Fruit fly (Drosophila melanogaster) whole organism, embryonic: ENCODE results near the gene CG43137.

Source experiments
- Aef1 ChIP-seq: fragments of 200-800 bp; sonication (Bioruptor generic); IDR thresholded peaks from 3 replicates; pipeline ENCODE4 v1.3.6; 2022; ENCODE audit warnings: missing biosample characterization, missing genetic modification characterization
- Atf3 ChIP-seq: fragments of 200-800 bp; sonication (Bioruptor generic); optimal IDR thresholded peaks from 3 replicates; lab custom pipeline; 2016; ENCODE audit warnings: missing biosample characterization, missing genetic modification characterization
- CG10274 ChIP-seq: fragments of 200-800 bp; sonication (Bioruptor generic); optimal IDR thresholded peaks from 3 replicates; lab custom pipeline; 2017; ENCODE audit warnings: missing biosample characterization, mild to moderate bottlenecking, missing genetic modification characterization
- CG10321 ChIP-seq: fragments of 200-800 bp; sonication (Bioruptor generic); IDR thresholded peaks from 2 replicates; pipeline ENCODE4 v1.3.6; 2022; ENCODE audit warnings: missing biosample characterization, missing genetic modification characterization
- CG11085 ChIP-seq: fragments of 200-800 bp; sonication (Bioruptor generic); IDR thresholded peaks from 2 replicates; pipeline ENCODE4 v1.3.6; 2022; ENCODE audit warnings: missing biosample characterization, missing genetic modification characterization
- CG11247 ChIP-seq: fragments of 200-800 bp; sonication (Bioruptor generic); IDR thresholded peaks from 2 replicates; pipeline ENCODE4 v1.3.6; 2022; ENCODE audit warnings: missing biosample characterization, missing genetic modification characterization
- CG12659 ChIP-seq: fragments of 200-800 bp; sonication (Bioruptor generic); optimal IDR thresholded peaks from 3 replicates; lab custom pipeline; 2017; ENCODE audit warnings: mild to moderate bottlenecking, missing biosample characterization, missing genetic modification reagents, missing genetic modification characterization
- CG12942 ChIP-seq: fragments of 200-800 bp; sonication (Bioruptor generic); optimal IDR thresholded peaks from 3 replicates; lab custom pipeline; 2016; ENCODE audit warnings: missing biosample characterization, missing genetic modification characterization
- CG14667 ChIP-seq: fragments of 200-800 bp; sonication (Bioruptor generic); IDR thresholded peaks from 2 replicates; pipeline ENCODE4 v1.3.6; 2022; ENCODE audit warnings: missing biosample characterization, missing genetic modification characterization
- CG15011 ChIP-seq: fragments of 200-800 bp; sonication (Bioruptor generic); optimal IDR thresholded peaks from 3 replicates; lab custom pipeline; 2018; ENCODE audit warnings: missing biosample characterization, mild to moderate bottlenecking, missing genetic modification characterization
- CG17186 ChIP-seq: fragments of 200-800 bp; sonication (Bioruptor generic); optimal IDR thresholded peaks from 3 replicates; lab custom pipeline; 2017; ENCODE audit warnings: missing biosample characterization, missing genetic modification reagents, missing genetic modification characterization
- CG18619 ChIP-seq: fragments of 200-800 bp; sonication (Bioruptor generic); optimal IDR thresholded peaks from 3 replicates; lab custom pipeline; 2017; ENCODE audit warnings: missing biosample characterization, mild to moderate bottlenecking, missing genetic modification characterization
- CG2202 ChIP-seq: fragments of 200-800 bp; sonication (Bioruptor generic); optimal IDR thresholded peaks from 2 replicates; lab custom pipeline; 2018; ENCODE audit warnings: missing biosample characterization, mild to moderate bottlenecking, missing genetic modification characterization
- CG30020 ChIP-seq: fragments of 200-800 bp; optimal IDR thresholded peaks from 2 replicates; lab custom pipeline; 2019; ENCODE audit warnings: missing biosample characterization, mild to moderate bottlenecking, missing genetic modification characterization, moderate library complexity
- CG3838 ChIP-seq: fragments of 200-800 bp; sonication (Bioruptor generic); optimal IDR thresholded peaks from 3 replicates; lab custom pipeline; 2016; ENCODE audit warnings: missing biosample characterization, missing genetic modification characterization
- CG4282 ChIP-seq: fragments of 200-800 bp; sonication (Bioruptor generic); optimal IDR thresholded peaks from 2 replicates; lab custom pipeline; 2016; ENCODE audit warnings: missing biosample characterization, missing genetic modification characterization
- CG4820 ChIP-seq: fragments of 200-800 bp; sonication (Bioruptor generic); optimal IDR thresholded peaks from 3 replicates; lab custom pipeline; 2016; ENCODE audit warnings: missing biosample characterization, missing genetic modification characterization
- CG6254 ChIP-seq: fragments of 200-800 bp; sonication (Bioruptor generic); optimal IDR thresholded peaks from 3 replicates; lab custom pipeline; 2017; ENCODE audit warnings: mild to moderate bottlenecking, missing biosample characterization, missing genetic modification reagents, missing genetic modification characterization
- CG6272 ChIP-seq: fragments of 200-800 bp; sonication (Bioruptor generic); IDR thresholded peaks from 2 replicates; pipeline ENCODE4 v1.3.6; 2022; ENCODE audit warnings: missing biosample characterization, missing genetic modification characterization
- CG7928 ChIP-seq: fragments of 200-800 bp; sonication (Bioruptor generic); optimal IDR thresholded peaks from 2 replicates; lab custom pipeline; 2017; ENCODE audit warnings: missing biosample characterization, mild to moderate bottlenecking, missing genetic modification characterization
- CG8359 ChIP-seq: fragments of 200-800 bp; sonication (Bioruptor generic); optimal IDR thresholded peaks from 2 replicates; lab custom pipeline; 2017; ENCODE audit warnings: missing biosample characterization, mild to moderate bottlenecking, missing genetic modification characterization, borderline replicate concordance
- CG9727 ChIP-seq: fragments of 200-800 bp; sonication (Bioruptor generic); optimal IDR thresholded peaks from 3 replicates; lab custom pipeline; 2017; ENCODE audit warnings: missing biosample characterization, mild to moderate bottlenecking, missing genetic modification characterization
- CHES-1-like ChIP-seq: fragments of 200-800 bp; sonication (Bioruptor generic); optimal IDR thresholded peaks from 2 replicates; lab custom pipeline; 2016; ENCODE audit warnings: missing biosample characterization, missing genetic modification characterization
- Chrac-16 ChIP-seq: fragments of 200-800 bp; sonication (Bioruptor generic); optimal IDR thresholded peaks from 3 replicates; lab custom pipeline; 2016; ENCODE audit warnings: missing biosample characterization, missing genetic modification characterization
- Deaf1 ChIP-seq: fragments of 200-800 bp; optimal IDR thresholded peaks from 3 replicates; lab custom pipeline; 2019; ENCODE audit warnings: missing biosample characterization, mild to moderate bottlenecking, missing genetic modification characterization, moderate library complexity
- E2f2 ChIP-seq: fragments of 200-800 bp; sonication (Bioruptor generic); IDR thresholded peaks from 2 replicates; pipeline ENCODE4 v1.3.6; 2022; ENCODE audit warnings: missing biosample characterization, missing genetic modification characterization
- HLH54F ChIP-seq: fragments of 200-800 bp; sonication (Bioruptor generic); optimal IDR thresholded peaks from 3 replicates; lab custom pipeline; 2016; ENCODE audit warnings: missing biosample characterization, missing genetic modification characterization
- Lpt ChIP-seq: fragments of >200 bp; optimal IDR thresholded peaks from 2 replicates; lab custom pipeline; 2018; ENCODE audit warnings: missing biosample characterization, missing genetic modification characterization
- MESR4 ChIP-seq: fragments of 200-800 bp; sonication (Bioruptor generic); optimal IDR thresholded peaks from 2 replicates; lab custom pipeline; 2018; ENCODE audit warnings: missing biosample characterization, mild to moderate bottlenecking, missing genetic modification characterization, moderate library complexity
- Max ChIP-seq: fragments of 200-800 bp; sonication (Bioruptor generic); optimal IDR thresholded peaks from 2 replicates; lab custom pipeline; 2016; ENCODE audit warnings: missing biosample characterization, mild to moderate bottlenecking, missing genetic modification characterization
- PHDP ChIP-seq: fragments of 200-800 bp; sonication (Bioruptor generic); optimal IDR thresholded peaks from 3 replicates; lab custom pipeline; 2018; ENCODE audit warnings: missing biosample characterization, mild to moderate bottlenecking, missing genetic modification characterization, moderate library complexity
- Side ChIP-seq: fragments of 200-800 bp; sonication (Bioruptor generic); optimal IDR thresholded peaks from 2 replicates; lab custom pipeline; 2016; ENCODE audit warnings: missing biosample characterization, missing genetic modification characterization
- Trl ChIP-seq, 3 experiments: fragments of >200 bp in 2 of 3; fragments of 200-800 bp in 1 of 3; sonication (Bioruptor generic) in 1 of 3; optimal IDR thresholded peaks; 2 replicates in 1 of 3; 3 replicates in 2 of 3; lab custom pipeline; 2016 to 2017; ENCODE audit warnings: missing biosample characterization in 1 of 3, missing genetic modification characterization in 1 of 3
- ab ChIP-seq: fragments of 200-800 bp; sonication (Bioruptor generic); optimal IDR thresholded peaks from 2 replicates; lab custom pipeline; 2016; ENCODE audit warnings: missing biosample characterization, missing genetic modification characterization
- abd-A ChIP-seq: fragments of 200-800 bp; sonication (Bioruptor generic); optimal IDR thresholded peaks from 3 replicates; lab custom pipeline; 2019; ENCODE audit warnings: missing biosample characterization, mild to moderate bottlenecking, missing genetic modification characterization, moderate library complexity
- ap ChIP-seq: fragments of 200-800 bp; sonication (Bioruptor generic); IDR thresholded peaks from 2 replicates; pipeline ENCODE4 v1.3.6; 2022; ENCODE audit warnings: missing biosample characterization, missing genetic modification characterization
- cwo ChIP-seq: fragments of 200-800 bp; sonication (Bioruptor generic); optimal IDR thresholded peaks from 3 replicates; lab custom pipeline; 2017; ENCODE audit warnings: missing biosample characterization, missing genetic modification characterization, mild to moderate bottlenecking, moderate library complexity, missing genetic modification reagents
- gcm ChIP-seq: fragments of 200-800 bp; sonication (Bioruptor generic); optimal IDR thresholded peaks from 2 replicates; lab custom pipeline; 2019; ENCODE audit warnings: missing biosample characterization, mild to moderate bottlenecking, missing genetic modification characterization, moderate library complexity
- grn ChIP-seq: fragments of 200-800 bp; sonication (Bioruptor generic); optimal IDR thresholded peaks from 3 replicates; lab custom pipeline; 2017; ENCODE audit warnings: missing biosample characterization, missing genetic modification characterization
- gro ChIP-seq: fragments of 200-800 bp; sonication (Bioruptor generic); optimal IDR thresholded peaks from 2 replicates; lab custom pipeline; 2016; ENCODE audit warnings: missing biosample characterization, missing genetic modification characterization
- hb ChIP-seq: fragments of 200-800 bp; sonication (Bioruptor generic); IDR thresholded peaks from 3 replicates; pipeline ENCODE4 v1.3.6; 2022; ENCODE audit warnings: missing biosample characterization, missing genetic modification characterization; ENCODE audit not compliant: partially characterized antibody
- luna ChIP-seq: fragments of 200-800 bp; sonication (Bioruptor generic); optimal IDR thresholded peaks from 2 replicates; lab custom pipeline; 2016; ENCODE audit warnings: missing biosample characterization, missing genetic modification characterization
- pan ChIP-seq, 4 experiments: fragments of >200 bp in 3 of 4; fragments of 200-800 bp in 1 of 4; sonication (Bioruptor generic) in 1 of 4; optimal IDR thresholded peaks in 3 of 4; IDR thresholded peaks in 1 of 4; 2 replicates each; pipeline versions ENCODE4 v1.3.6 to Lab custom; 2017 to 2022; ENCODE audit warnings: missing biosample characterization in 2 of 4, missing genetic modification characterization in 2 of 4, mixed read lengths in 1 of 4
- pfk ChIP-seq: fragments of 200-800 bp; sonication (Bioruptor generic); optimal IDR thresholded peaks from 2 replicates; lab custom pipeline; 2018; ENCODE audit warnings: missing biosample characterization, mild to moderate bottlenecking, missing genetic modification characterization, moderate library complexity
- phol ChIP-seq: fragments of 200-800 bp; sonication (Bioruptor generic); optimal IDR thresholded peaks from 3 replicates; lab custom pipeline; 2018; ENCODE audit warnings: missing biosample characterization, mild to moderate bottlenecking, missing genetic modification characterization, moderate library complexity
- prd ChIP-seq, 3 experiments: fragments of >200 bp in 2 of 3; fragments of 200-800 bp in 1 of 3; sonication (Bioruptor generic) in 1 of 3; optimal IDR thresholded peaks in 2 of 3; IDR thresholded peaks in 1 of 3; 2 replicates in 2 of 3; 3 replicates in 1 of 3; pipeline versions ENCODE4 v1.3.6 to Lab custom; 2017 to 2022; ENCODE audit warnings: missing biosample characterization in 1 of 3, missing genetic modification characterization in 1 of 3
- wor ChIP-seq: fragments of 200-800 bp; sonication (Bioruptor generic); IDR thresholded peaks from 2 replicates; pipeline ENCODE4 v1.3.6; 2022; ENCODE audit warnings: missing biosample characterization, missing genetic modification characterization

CG43137 gene

DNA sequence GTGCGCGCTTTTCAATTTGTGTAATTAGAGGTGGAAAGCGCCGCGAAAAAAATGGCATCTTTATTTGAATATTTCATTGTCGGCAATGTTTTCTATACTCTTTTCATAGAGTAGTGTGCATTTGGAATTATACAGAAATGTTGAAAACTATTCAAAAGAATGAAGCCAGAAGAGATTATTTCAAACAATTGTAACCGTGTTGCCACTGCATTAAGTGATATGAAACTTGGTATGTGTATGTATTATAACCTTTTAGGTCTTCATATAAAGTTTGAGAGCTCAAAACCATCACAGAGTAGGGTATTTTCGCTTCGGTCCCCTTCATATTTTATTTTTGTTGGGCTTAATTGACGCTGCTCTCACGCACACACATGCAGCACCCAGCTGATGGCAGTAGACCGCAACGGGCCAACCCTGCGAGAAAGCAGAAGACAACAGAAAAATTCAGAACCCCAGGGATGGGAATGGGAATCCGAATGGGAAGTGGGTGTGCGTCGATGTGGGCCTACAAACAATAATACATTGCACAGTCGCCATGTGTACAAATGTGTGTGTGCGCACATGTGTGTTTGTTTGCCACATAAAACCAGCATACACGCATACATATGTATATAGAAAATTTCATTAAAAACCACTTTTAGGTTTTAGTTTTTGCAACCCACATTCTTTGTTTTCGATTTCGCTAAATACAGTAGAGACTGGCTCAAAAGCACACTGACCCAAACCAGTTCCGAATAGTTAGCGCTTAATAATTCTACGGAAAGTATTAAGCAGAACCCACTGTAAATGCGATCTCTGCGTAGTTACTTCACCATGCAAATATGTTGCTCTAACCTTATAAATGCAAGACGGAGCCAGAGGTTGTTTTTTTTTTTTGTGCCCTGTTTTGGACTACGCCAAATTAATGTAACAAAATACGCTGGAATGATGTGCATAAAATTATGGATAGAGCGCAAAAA is 29.9 kb upstream of the CG43137 start (continued):
- no peak for TF ChIP-seq CG9727 (GFP tag; lab: Kevin White, UChicago)
- no peak for TF ChIP-seq MESR4
- TF ChIP-seq pan (optimal IDR thresholded peaks at IDR 0.05; lab: Kevin White, UChicago) = no peak
- TF ChIP-seq pan (GFP tag; optimal IDR thresholded peaks at IDR 0.05 in 1 of 2, IDR thresholded peaks at IDR 0.05 in 1 of 2) = no peak
- no peak for TF ChIP-seq CG14667 (GFP tag; lab: Robert Waterston, UW)
- TF ChIP-seq CG30020 (tag; lab: Kevin White, UChicago) = no peak
- TF ChIP-seq ap = no peak
- no peak for TF ChIP-seq grn
- TF ChIP-seq PHDP = peak; percentile 3
- no peak for TF ChIP-seq CG2202 (tag; lab: Kevin White, UChicago)
- no peak for TF ChIP-seq Chrac-16 (GFP tag; lab: Kevin White, UChicago)
- TF ChIP-seq CG12942 = no peak
- no peak for TF ChIP-seq Trl (optimal IDR thresholded peaks at IDR 0.05; lab: Kevin White, UChicago)
- TF ChIP-seq Trl (GFP tag; optimal IDR thresholded peaks at IDR 0.05; lab: Kevin White, UChicago) = no peak
- no peak for TF ChIP-seq HLH54F (GFP tag; lab: Kevin White, UChicago)
- no peak for TF ChIP-seq CG12659 (GFP tag; lab: Kevin White, UChicago)
- TF ChIP-seq abd-A = no peak
- no peak for TF ChIP-seq CG6272 (GFP tag; lab: Robert Waterston, UW)
- no peak for TF ChIP-seq CG17186 (GFP tag; lab: Kevin White, UChicago)
- peak; percentile 30 for TF ChIP-seq phol (tag; lab: Kevin White, UChicago)
- TF ChIP-seq CG11247 (GFP tag; lab: Robert Waterston, UW) = no peak
- no peak for TF ChIP-seq Aef1 (GFP tag; lab: Robert Waterston, UW)
- no peak for TF ChIP-seq wor (GFP tag; lab: Robert Waterston, UW)
- peak; percentile 11 for TF ChIP-seq cwo (GFP tag; lab: Kevin White, UChicago)
- TF ChIP-seq Max (GFP tag; lab: Kevin White, UChicago) = no peak
- peak; percentile 36 for TF ChIP-seq CG10274
- TF ChIP-seq CHES-1-like (GFP tag; lab: Kevin White, UChicago) = no peak
- TF ChIP-seq hb = no peak
- no peak for TF ChIP-seq Side (GFP tag; lab: Kevin White, UChicago)
- no peak for TF ChIP-seq CG11085
- no peak for TF ChIP-seq ab (GFP tag; lab: Kevin White, UChicago)
- no peak for TF ChIP-seq CG6254 (GFP tag; lab: Kevin White, UChicago)
- TF ChIP-seq Deaf1 = no peak
- no peak for TF ChIP-seq CG7928 (GFP tag; lab: Kevin White, UChicago)
- no peak for TF ChIP-seq CG3838
- TF ChIP-seq gcm (GFP tag; lab: Kevin White, UChicago) = peak; percentile 57
- no peak for TF ChIP-seq pfk (GFP tag; lab: Kevin White, UChicago)
- TF ChIP-seq CG8359 (GFP tag; lab: Kevin White, UChicago) = no peak
- no peak for TF ChIP-seq luna (GFP tag; lab: Kevin White, UChicago)
- no peak for TF ChIP-seq prd (optimal IDR thresholded peaks at IDR 0.05; lab: Kevin White, UChicago)
- no peak for TF ChIP-seq prd (GFP tag; IDR thresholded peaks at IDR 0.05; lab: Robert Waterston, UW)
- no peak for TF ChIP-seq CG4282 (GFP tag; lab: Kevin White, UChicago)
- TF ChIP-seq CG10321 (GFP tag; lab: Robert Waterston, UW) = no peak
- no peak for TF ChIP-seq Atf3
- TF ChIP-seq CG4820 (GFP tag; lab: Kevin White, UChicago) = no peak
- no peak for TF ChIP-seq CG15011 (GFP tag; lab: Kevin White, UChicago)
- no peak for TF ChIP-seq E2f2 (GFP tag; lab: Robert Waterston, UW)
- TF ChIP-seq Lpt (GFP tag; lab: Kevin White, UChicago) = no peak
- TF ChIP-seq gro (GFP tag; lab: Kevin White, UChicago) = no peak
- no peak for TF ChIP-seq CG18619 (GFP tag; lab: Kevin White, UChicago)
